Worm (Caenorhabditis elegans): ENCODE data around the gene T21C12.8.
A peak's percentile ranks its signal among the peaks of the same experiment; 100 is the strongest.

The T21C12.8 gene

DNA sequence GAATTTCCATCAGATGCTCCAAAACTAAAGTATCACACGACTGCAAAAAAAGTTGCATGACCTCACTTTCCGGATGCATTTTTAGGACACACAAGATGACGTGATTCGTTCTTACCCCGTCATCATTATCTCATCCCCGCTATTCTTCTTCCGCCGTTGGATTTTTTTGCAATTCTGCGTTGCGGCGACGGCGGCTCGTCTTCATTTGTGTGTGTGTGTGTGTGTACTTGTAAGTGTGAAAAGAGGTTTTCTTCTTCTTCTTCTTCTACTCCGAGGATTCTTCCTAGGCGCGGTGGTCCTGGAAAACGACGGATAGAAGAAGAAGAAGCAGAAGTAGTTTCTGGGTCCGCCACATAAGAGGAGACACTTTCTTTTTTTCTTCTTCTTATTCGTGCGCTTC is 37.1 kb downstream of the T21C12.8 start:
- TF ChIP-seq ref-2 (tag; optimal IDR thresholded peaks at IDR 0.05) (no peak), ceh-19 (GFP tag; optimal IDR thresholded peaks at IDR 0.05) (no peak)

DNA sequence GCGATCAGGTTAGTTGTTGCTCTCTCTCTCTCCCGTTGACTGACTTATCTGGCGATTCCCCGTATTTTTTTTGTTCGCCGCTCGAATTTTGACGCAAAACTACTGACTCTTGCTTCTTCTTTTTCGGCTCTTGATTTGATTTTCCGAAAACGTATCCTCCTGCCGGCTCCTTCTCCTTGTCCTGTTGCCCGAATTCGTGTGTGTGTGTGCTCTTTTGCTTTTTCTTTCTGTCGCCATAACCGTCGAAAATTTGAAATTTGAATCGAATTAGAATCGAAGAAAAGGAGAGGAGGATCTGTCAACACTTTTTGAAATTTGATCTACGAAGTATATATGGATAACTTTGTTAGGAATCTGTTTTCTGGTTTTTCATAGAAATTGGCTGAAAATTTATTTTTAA is 40.3 kb downstream of the T21C12.8 start:
- TF ChIP-seq ama-1 (optimal IDR thresholded peaks at IDR 0.05) (no peak), unc-42 (tag; optimal IDR thresholded peaks at IDR 0.05) (peak; percentile 75)

DNA sequence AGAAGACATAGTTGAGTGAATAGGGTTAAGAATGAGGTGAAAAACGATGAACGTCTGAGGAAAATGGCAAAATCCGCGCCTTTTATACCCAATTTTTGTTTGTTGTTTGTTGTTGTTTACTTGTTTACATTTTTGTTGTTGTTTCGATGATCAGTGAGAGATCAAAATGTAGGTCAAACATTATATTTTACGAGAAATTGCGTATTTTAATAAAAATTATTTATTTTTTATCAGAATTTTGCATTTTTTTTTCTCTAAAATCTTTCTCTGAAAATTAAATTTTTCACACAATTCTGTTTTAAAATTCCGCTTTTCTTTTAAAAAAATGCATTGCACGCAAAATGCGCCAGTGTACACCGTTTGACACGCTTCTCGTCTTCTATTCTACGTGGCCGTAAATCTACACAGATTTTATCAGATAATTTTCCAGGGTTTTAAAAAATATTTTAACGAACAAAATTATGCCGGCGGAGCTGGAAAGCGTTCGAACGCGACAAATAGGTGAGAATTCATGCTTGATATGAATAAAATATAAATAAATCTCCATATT is 46.1 kb downstream of the T21C12.8 start, which contains the start of the genes sip-1 and sly-1:
Gene sip-1, minus strand, starts transcription at position 103 of the 550 bp plus-strand sequence.
Gene sly-1, plus strand, starts transcription at position 360 of the 550 bp plus-strand sequence.
- TF ChIP-seq dve-1 (tag; optimal IDR thresholded peaks at IDR 0.05): no peak
- TF ChIP-seq hlh-15 (tag; optimal IDR thresholded peaks at IDR 0.05): no peak
- peak; percentile 53 for TF ChIP-seq unc-55 (GFP tag; optimal IDR thresholded peaks at IDR 0.05)
- peak; percentile 65 for TF ChIP-seq nfya-1 (tag; optimal IDR thresholded peaks at IDR 0.05)
- TF ChIP-seq pax-1 (tag; optimal IDR thresholded peaks at IDR 0.05): peak; percentile 11
- TF ChIP-seq hlh-8 (tag; optimal IDR thresholded peaks at IDR 0.05): no peak

DNA sequence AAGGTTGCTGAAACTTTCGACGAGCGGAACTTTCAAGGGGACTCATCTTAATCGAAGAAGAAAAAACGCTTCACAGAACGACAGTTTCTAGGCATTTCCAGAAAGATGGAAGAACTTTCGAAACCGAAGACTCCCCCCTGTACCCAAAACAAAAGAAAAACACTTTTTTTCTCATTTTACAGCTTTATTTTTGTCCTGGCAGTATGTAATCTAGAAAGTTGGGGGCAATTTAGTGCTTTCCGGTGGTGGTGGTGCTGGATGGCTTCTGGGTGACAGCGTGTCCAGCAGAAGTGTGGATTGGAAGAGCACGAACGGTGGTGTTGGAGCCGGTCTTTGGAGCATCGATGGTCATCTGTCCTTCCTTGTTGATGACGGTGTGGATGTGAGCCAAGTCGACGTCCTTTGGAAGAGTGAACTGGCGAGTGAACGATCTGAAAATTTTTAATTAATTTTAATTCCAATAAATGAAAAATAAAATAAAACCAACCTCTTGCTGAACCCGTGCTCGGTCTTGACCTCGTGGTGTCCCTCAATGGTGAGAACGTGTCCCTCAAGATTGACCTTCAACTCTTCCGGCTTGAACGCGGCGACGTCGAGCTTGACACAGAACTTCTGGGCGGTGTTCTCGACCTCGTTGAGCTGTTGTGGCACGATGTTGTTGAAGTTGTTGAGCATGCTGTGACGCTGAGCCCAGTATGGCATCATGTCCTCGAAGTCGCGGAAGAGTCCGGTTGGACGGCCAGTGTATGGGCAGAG is 46.7 kb downstream of the T21C12.8 start:
- TF ChIP-seq Y22D7AL.16 (tag; optimal IDR thresholded peaks at IDR 0.05): no peak
- TF ChIP-seq fkh-6 (tag; optimal IDR thresholded peaks at IDR 0.05): no peak
- no peak for TF ChIP-seq unc-86 (tag; optimal IDR thresholded peaks at IDR 0.05)
- no peak for TF ChIP-seq ceh-24 (tag; optimal IDR thresholded peaks at IDR 0.05)
- no peak for TF ChIP-seq mec-3 (tag; optimal IDR thresholded peaks at IDR 0.05; ENCODE audit: borderline replicate concordance)
- no peak for TF ChIP-seq unc-3 (GFP tag; conservative IDR thresholded peaks at IDR 0.05)
- no peak for TF ChIP-seq unc-3 (tag; optimal IDR thresholded peaks at IDR 0.05)
- no peak for TF ChIP-seq ceh-30 (tag; optimal IDR thresholded peaks at IDR 0.05)
- no peak for TF ChIP-seq unc-55 (GFP tag; optimal IDR thresholded peaks at IDR 0.05)
- no peak for TF ChIP-seq hlh-15 (tag; optimal IDR thresholded peaks at IDR 0.05)

DNA sequence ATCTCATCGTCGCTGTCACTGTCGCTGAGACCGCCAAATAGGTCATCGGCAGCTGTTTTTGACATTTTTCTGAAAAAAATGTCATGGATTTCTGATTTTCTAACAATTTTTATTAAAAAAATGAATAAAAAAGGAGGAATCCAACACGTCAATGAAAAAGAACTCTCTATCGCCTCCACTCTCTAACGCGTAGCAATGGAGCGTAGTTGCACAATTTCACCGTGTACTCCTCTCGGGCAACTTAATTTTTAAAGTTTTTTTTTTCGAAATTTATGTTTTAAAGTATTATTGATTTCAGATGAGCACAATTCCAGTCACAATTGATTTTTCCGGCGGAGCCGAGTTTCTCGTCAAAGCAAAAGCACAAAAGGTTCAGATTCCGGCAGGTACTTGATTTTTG is 47.6 kb downstream of the T21C12.8 start, which contains the start of the genes taf-11.3 and urm-1:
Gene taf-11.3, minus strand, starts transcription at position 69 of the 400 bp plus-strand sequence.
Gene urm-1, plus strand, starts transcription at position 299 of the 400 bp plus-strand sequence.
- TF ChIP-seq ceh-18 (tag; optimal IDR thresholded peaks at IDR 0.05) (no peak), T23F11.4 (GFP tag; optimal IDR thresholded peaks at IDR 0.05) (no peak), ceh-9 (tag; optimal IDR thresholded peaks at IDR 0.05) (no peak), ahr-1 (tag; optimal IDR thresholded peaks at IDR 0.05) (no peak), nfya-1 (tag; optimal IDR thresholded peaks at IDR 0.05) (peak; percentile 56), pqm-1 (tag; optimal IDR thresholded peaks at IDR 0.05) (no peak), unc-42 (tag; optimal IDR thresholded peaks at IDR 0.05) (peak; percentile 35), hlh-8 (tag; optimal IDR thresholded peaks at IDR 0.05) (no peak), pros-1 (tag; optimal IDR thresholded peaks at IDR 0.05) (no peak), Y22D7AL.16 (tag; optimal IDR thresholded peaks at IDR 0.05) (no peak), ceh-6 (GFP tag; optimal IDR thresholded peaks at IDR 0.05) (no peak), ets-4 (tag; optimal IDR thresholded peaks at IDR 0.05) (no peak), sox-2 (GFP tag; IDR thresholded peaks at IDR 0.05) (no peak), nhr-11 (tag; optimal IDR thresholded peaks at IDR 0.05) (no peak), ceh-48 (tag; optimal IDR thresholded peaks at IDR 0.05) (no peak), fkh-10 (GFP tag; optimal IDR thresholded peaks at IDR 0.05) (no peak), tbx-7 (tag; optimal IDR thresholded peaks at IDR 0.05) (no peak), C38D4.7 (GFP tag; optimal IDR thresholded peaks at IDR 0.05) (no peak), pax-1 (tag; optimal IDR thresholded peaks at IDR 0.05) (peak; percentile 41), K09A11.1 (tag; optimal IDR thresholded peaks at IDR 0.05; ENCODE audit: insufficient read depth) (no peak), syd-9 (tag; optimal IDR thresholded peaks at IDR 0.05) (no peak), ref-2 (tag; optimal IDR thresholded peaks at IDR 0.05) (no peak), pha-4 (tag; optimal IDR thresholded peaks at IDR 0.05) (no peak), ceh-31 (tag; optimal IDR thresholded peaks at IDR 0.05) (peak; percentile 28), pat-9 (tag; optimal IDR thresholded peaks at IDR 0.05) (no peak), lin-11 (tag; optimal IDR thresholded peaks at IDR 0.05) (no peak)
